Worm (Caenorhabditis elegans) whole organism, midembryonic: ENCODE data around the gene Y113G7B.27.

ENCODE experiments used
- T22C8.4 ChIP-seq: fragments of 200-800 bp; sonication (Bioruptor generic); IDR thresholded peaks from 2 replicates; pipeline ENCODE4 v1.3.6; 2022; ENCODE audit warnings: missing genetic modification characterization, missing compliant biosample characterization
- cog-1 ChIP-seq: sonication (generic microtip); optimal IDR thresholded peaks from 2 replicates; lab custom pipeline; 2016; ENCODE audit warnings: missing genetic modification characterization, missing compliant biosample characterization
- flt-1 ChIP-seq: fragments of 200-800 bp; sonication (Bioruptor generic); IDR thresholded peaks from 2 replicates; pipeline ENCODE4 v1.3.6; 2022; ENCODE audit warnings: missing genetic modification characterization, missing compliant biosample characterization
- klf-2 ChIP-seq: fragments of 200-800 bp; sonication (Bioruptor generic); conservative IDR thresholded peaks from 2 replicates; pipeline ENCODE4 v1.3.6; 2022; ENCODE audit warnings: missing genetic modification reagents, missing genetic modification characterization, missing compliant biosample characterization
- med-1 ChIP-seq: sonication (generic microtip); optimal IDR thresholded peaks from 2 replicates; lab custom pipeline; 2017; ENCODE audit warnings: missing genetic modification characterization, mild to moderate bottlenecking, missing compliant biosample characterization, antibody characterized with exemption, missing genetic modification reagents; ENCODE audit not compliant: insufficient read depth
- ref-1 ChIP-seq: fragments of 200-800 bp; sonication (Bioruptor generic); conservative IDR thresholded peaks from 2 replicates; pipeline ENCODE4 v1.3.6; 2022; ENCODE audit warnings: missing genetic modification reagents, missing genetic modification characterization, missing compliant biosample characterization
- tab-1 ChIP-seq: fragments of 200-800 bp; sonication (Bioruptor generic); IDR thresholded peaks from 2 replicates; pipeline ENCODE4 v1.3.6; 2022; ENCODE audit warnings: missing genetic modification characterization, missing compliant biosample characterization
- ztf-23 ChIP-seq: fragments of 200-800 bp; sonication (Bioruptor generic); IDR thresholded peaks from 2 replicates; pipeline ENCODE4 v1.3.6; 2022; ENCODE audit warnings: missing genetic modification reagents, missing genetic modification characterization, missing compliant biosample characterization
- ztf-29 ChIP-seq: fragments of 200-800 bp; sonication (Bioruptor generic); IDR thresholded peaks from 2 replicates; pipeline ENCODE4 v1.3.6; 2022; ENCODE audit warnings: missing genetic modification reagents, missing genetic modification characterization, missing compliant biosample characterization

Gene Y113G7B.27

ce11 chrV:20192102-20192880 lies at the start of gene Y113G7B.27, which contains the start of gene fbxa-115:
Gene Y113G7B.27 (plus strand): TSS chrV:20192830.
Gene fbxa-115 (minus strand): TSS chrV:20192152.
- TF ChIP-seq ztf-29 (GFP tag; lab: Robert Waterston, UW): no peak
- no peak for TF ChIP-seq klf-2
- no peak for TF ChIP-seq cog-1
- no peak for TF ChIP-seq tab-1 (GFP tag; lab: Robert Waterston, UW)
- TF ChIP-seq flt-1 (GFP tag; lab: Robert Waterston, UW): no peak
- TF ChIP-seq T22C8.4: no peak
- no peak for TF ChIP-seq med-1
- no peak for TF ChIP-seq ref-1 (GFP tag; lab: Robert Waterston, UW)
- no peak for TF ChIP-seq ztf-23

DNA sequence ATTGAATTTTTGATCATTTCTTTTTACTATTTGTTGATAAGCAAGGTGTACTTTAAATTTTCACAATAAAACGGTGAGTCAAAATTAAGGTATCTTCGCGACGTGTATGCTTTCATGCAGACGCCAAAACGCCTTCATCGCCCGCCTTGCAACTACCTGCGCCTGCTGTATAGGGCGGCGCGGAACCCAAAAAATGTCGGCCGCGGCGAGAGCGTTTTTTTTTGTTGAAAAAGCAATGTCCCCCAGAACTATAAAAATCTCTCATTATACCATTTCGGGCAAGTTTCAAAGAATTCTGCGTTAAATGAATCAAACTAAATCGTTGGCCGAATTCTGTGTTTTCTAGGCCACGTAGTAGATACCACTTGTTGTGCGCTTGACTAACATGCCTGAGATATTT lies 48.9 kb upstream of the Y113G7B.27 start:
- TF ChIP-seq tab-1 (GFP tag; lab: Robert Waterston, UW) (no peak), T22C8.4 (no peak), ztf-29 (GFP tag; lab: Robert Waterston, UW) (no peak), ref-1 (GFP tag; lab: Robert Waterston, UW) (no peak), med-1 (no peak), cog-1 (no peak), ztf-23 (no peak), klf-2 (no peak), flt-1 (GFP tag; lab: Robert Waterston, UW) (no peak)

DNA sequence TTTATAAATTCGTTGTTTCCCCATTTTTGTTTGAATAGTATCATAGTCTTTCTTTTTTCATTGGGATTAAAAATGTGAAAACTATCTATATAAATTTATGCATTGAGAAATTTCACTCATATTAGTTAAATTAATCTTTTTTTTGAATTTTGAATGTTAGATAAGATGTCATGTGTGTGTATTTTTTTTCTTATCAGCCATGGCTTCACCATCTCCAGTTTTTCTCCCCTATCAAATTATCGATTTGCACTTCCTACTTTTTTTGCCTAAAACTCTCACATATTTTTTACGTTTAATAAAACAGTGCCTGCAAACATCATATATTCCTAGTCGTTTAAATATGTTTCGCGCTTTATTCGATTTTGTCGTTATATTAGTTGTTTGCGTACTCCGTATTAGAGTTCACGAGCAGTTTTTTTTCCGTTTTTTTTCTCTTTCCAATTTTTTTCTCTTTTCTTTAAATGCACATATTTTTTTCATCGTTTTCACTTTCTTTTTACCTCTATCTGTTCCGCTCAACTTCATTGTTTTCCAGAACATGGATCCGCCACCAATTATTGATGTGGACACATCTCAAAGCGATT lies 44.9 kb upstream of the Y113G7B.27 start, which contains the start of gene Y113G7A.13:
Y113G7A.13 (plus strand) TSS at position 534 of the 584 bp plus-strand sequence.
- TF ChIP-seq flt-1 (GFP tag; lab: Robert Waterston, UW) (no peak), tab-1 (GFP tag; lab: Robert Waterston, UW) (no peak), klf-2 (no peak), ref-1 (GFP tag; lab: Robert Waterston, UW) (no peak), T22C8.4 (no peak), ztf-29 (GFP tag; lab: Robert Waterston, UW) (no peak), med-1 (no peak)

- no peak for TF ChIP-seq flt-1 (GFP tag; lab: Robert Waterston, UW)
- TF ChIP-seq ref-1 (GFP tag; lab: Robert Waterston, UW): no peak
- TF ChIP-seq med-1: no peak
- TF ChIP-seq T22C8.4: no peak
- TF ChIP-seq cog-1: no peak
- no peak for TF ChIP-seq klf-2
- no peak for TF ChIP-seq ztf-29 (GFP tag; lab: Robert Waterston, UW)
- no peak for TF ChIP-seq tab-1 (GFP tag; lab: Robert Waterston, UW)
- no peak for TF ChIP-seq ztf-23
Observed at ce11 chrV:20151432-20151831, 41.2 kb upstream of the Y113G7B.27 start, which contains the start of gene F19B2.7. Gene F19B2.7 (plus strand): TSS chrV:20151732.

DNA sequence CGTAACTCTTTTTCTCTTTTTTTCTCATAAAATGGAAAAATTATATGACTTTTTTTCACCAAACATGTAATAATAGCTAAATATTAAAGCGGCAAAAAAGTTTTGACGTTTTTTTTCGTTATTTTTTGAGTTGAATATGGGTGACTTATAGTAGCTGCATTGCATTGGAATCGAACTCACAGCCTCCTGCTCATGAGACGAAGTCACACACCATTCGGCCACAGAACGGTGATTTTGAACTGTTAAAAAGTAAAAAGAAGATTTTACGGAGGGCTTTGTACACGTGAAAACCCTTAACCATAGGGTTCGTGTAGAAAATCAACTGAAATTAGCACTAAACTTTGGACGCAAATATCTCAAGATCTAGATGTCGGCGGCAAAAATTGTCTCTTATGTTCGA lies 40.8 kb upstream of the Y113G7B.27 start:
- no peak for TF ChIP-seq med-1
- TF ChIP-seq T22C8.4: no peak
- TF ChIP-seq ztf-29 (GFP tag; lab: Robert Waterston, UW): no peak
- TF ChIP-seq tab-1 (GFP tag; lab: Robert Waterston, UW): no peak
- TF ChIP-seq cog-1: no peak
- TF ChIP-seq klf-2: no peak
- TF ChIP-seq flt-1 (GFP tag; lab: Robert Waterston, UW): no peak
- TF ChIP-seq ref-1 (GFP tag; lab: Robert Waterston, UW): no peak
- TF ChIP-seq ztf-23: no peak

ce11 chrV:20158223-20158622 lies 34.4 kb upstream of the Y113G7B.27 start, which contains the start of gene F19B2.6:
Gene F19B2.6 (plus strand): TSS chrV:20158523.
- TF ChIP-seq med-1: no peak
- TF ChIP-seq tab-1 (GFP tag; lab: Robert Waterston, UW): no peak
- no peak for TF ChIP-seq flt-1 (GFP tag; lab: Robert Waterston, UW)
- no peak for TF ChIP-seq ztf-29 (GFP tag; lab: Robert Waterston, UW)
- no peak for TF ChIP-seq ref-1 (GFP tag; lab: Robert Waterston, UW)
- TF ChIP-seq ztf-23: no peak
- TF ChIP-seq T22C8.4: no peak
- no peak for TF ChIP-seq cog-1
- no peak for TF ChIP-seq klf-2

DNA sequence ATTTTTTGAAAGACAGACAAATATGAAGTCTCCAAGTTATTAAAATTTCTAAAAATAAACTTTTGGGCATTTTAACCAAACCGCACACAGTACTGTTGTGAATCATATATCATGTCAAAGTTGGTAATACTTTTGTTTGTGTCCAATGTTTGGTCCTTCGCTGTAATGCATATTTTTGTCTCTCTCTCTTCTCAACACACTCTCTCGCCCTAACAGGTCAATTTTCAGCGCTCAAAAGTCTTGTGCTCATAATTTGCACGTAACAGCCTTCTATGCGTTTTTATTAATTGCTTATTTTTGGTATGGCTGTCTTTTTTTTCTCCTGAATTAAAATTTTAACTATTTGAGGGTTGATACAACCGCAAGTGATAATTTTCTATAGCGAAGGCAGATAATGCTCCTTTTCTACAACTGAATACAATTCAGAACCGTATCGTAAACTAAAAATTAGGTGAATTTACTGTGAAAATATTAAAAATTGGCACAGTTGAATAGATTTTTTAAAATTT lies 30.8 kb upstream of the Y113G7B.27 start:
- TF ChIP-seq tab-1 (GFP tag; lab: Robert Waterston, UW): no peak
- TF ChIP-seq cog-1: no peak
- TF ChIP-seq ref-1 (GFP tag; lab: Robert Waterston, UW): no peak
- no peak for TF ChIP-seq ztf-29 (GFP tag; lab: Robert Waterston, UW)
- TF ChIP-seq flt-1 (GFP tag; lab: Robert Waterston, UW): no peak
- no peak for TF ChIP-seq T22C8.4
- no peak for TF ChIP-seq ztf-23
- TF ChIP-seq klf-2: no peak
- no peak for TF ChIP-seq med-1

- TF ChIP-seq tab-1 (GFP tag; lab: Robert Waterston, UW): no peak
- TF ChIP-seq T22C8.4: no peak
- TF ChIP-seq flt-1 (GFP tag; lab: Robert Waterston, UW): no peak
- TF ChIP-seq ztf-23: no peak
- no peak for TF ChIP-seq med-1
- no peak for TF ChIP-seq ref-1 (GFP tag; lab: Robert Waterston, UW)
- no peak for TF ChIP-seq ztf-29 (GFP tag; lab: Robert Waterston, UW)
- no peak for TF ChIP-seq cog-1
- TF ChIP-seq klf-2: no peak
Observed at ce11 chrV:20162290-20163104, 30.1 kb upstream of the Y113G7B.27 start.

DNA sequence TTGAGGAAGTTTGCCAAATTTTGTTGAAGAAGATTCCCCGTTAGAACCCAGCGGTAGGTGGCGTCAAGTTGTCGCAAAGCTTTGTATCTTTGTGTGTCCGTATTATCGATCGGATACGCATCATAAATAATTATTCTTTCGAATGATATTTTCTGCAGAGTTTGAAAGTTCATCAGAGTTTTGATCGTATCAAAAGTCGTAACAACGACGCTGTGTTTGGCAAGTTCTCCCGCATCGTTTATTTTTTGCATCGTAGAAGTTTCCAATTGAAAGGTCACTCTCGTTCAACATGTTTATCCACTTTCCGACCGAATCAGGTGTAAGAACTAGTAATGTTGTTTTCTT lies 29.6 kb upstream of the Y113G7B.27 start:
- TF ChIP-seq flt-1 (GFP tag; lab: Robert Waterston, UW) (no peak), med-1 (no peak), ref-1 (GFP tag; lab: Robert Waterston, UW) (no peak)
